Fruit fly (Drosophila melanogaster) whole organism, wandering third instar larva: ENCODE measurements around the gene CG33490.
A peak's percentile ranks its signal among the peaks of the same experiment; 100 is the strongest.

Experiments used
- Abd-B ChIP-seq: fragments of >200 bp; optimal IDR thresholded peaks from 2 replicates; lab custom pipeline; 2017; ENCODE audit warnings: missing biosample characterization, missing genetic modification characterization
- CG32264 ChIP-seq: fragments of 200-800 bp; sonication (Bioruptor generic); optimal IDR thresholded peaks from 2 replicates; lab custom pipeline; 2016; ENCODE audit warnings: missing biosample characterization, missing genetic modification characterization
- CrebA ChIP-seq: fragments of 200-800 bp; sonication (Bioruptor generic); optimal IDR thresholded peaks from 2 replicates; lab custom pipeline; 2016; ENCODE audit warnings: missing biosample characterization, mild to moderate bottlenecking, missing genetic modification characterization, borderline replicate concordance
- Dfd ChIP-seq: fragments of >200 bp; optimal IDR thresholded peaks from 2 replicates; lab custom pipeline; 2017; ENCODE audit warnings: missing biosample characterization, missing genetic modification characterization
- Dif ChIP-seq: fragments of 200-275, 200-300 bp; sonication (Bioruptor generic); optimal IDR thresholded peaks from 2 replicates; lab custom pipeline; 2018; ENCODE audit warnings: missing biosample characterization, missing genetic modification characterization; ENCODE audit not compliant: partially characterized antibody
- GATAd ChIP-seq: sonication (Bioruptor generic); optimal IDR thresholded peaks from 2 replicates; lab custom pipeline; 2016; ENCODE audit warnings: missing biosample characterization, missing genetic modification characterization
- HLH106 ChIP-seq: fragments of 200-800 bp; optimal IDR thresholded peaks from 3 replicates; lab custom pipeline; 2019; ENCODE audit warnings: missing biosample characterization, mild to moderate bottlenecking, missing genetic modification characterization, moderate library complexity
- Hnf4 ChIP-seq: fragments of 200-800 bp; sonication (Bioruptor generic); optimal IDR thresholded peaks from 2 replicates; lab custom pipeline; 2016; ENCODE audit warnings: missing biosample characterization, mild to moderate bottlenecking, missing genetic modification characterization
- Hr78 ChIP-seq: fragments of >200 bp; optimal IDR thresholded peaks from 2 replicates; lab custom pipeline; 2017; ENCODE audit warnings: missing biosample characterization, missing genetic modification characterization
- Hr83 ChIP-seq: fragments of 200-300 bp; sonication (Bioruptor generic); optimal IDR thresholded peaks from 2 replicates; lab custom pipeline; 2016; ENCODE audit warnings: missing biosample characterization, mild to moderate bottlenecking, missing genetic modification characterization, moderate library complexity; ENCODE audit not compliant: poor library complexity, severe bottlenecking
- Jra ChIP-seq: sonication (Bioruptor generic); optimal IDR thresholded peaks from 2 replicates; lab custom pipeline; 2016; ENCODE audit warnings: missing biosample characterization, missing genetic modification characterization
- Mio ChIP-seq: sonication (Bioruptor generic); optimal IDR thresholded peaks from 2 replicates; lab custom pipeline; 2016; ENCODE audit warnings: missing biosample characterization, missing genetic modification characterization
- Myc ChIP-seq: fragments of >200 bp; optimal IDR thresholded peaks from 2 replicates; lab custom pipeline; 2017
- N ChIP-seq: fragments of >200 bp; optimal IDR thresholded peaks from 2 replicates; lab custom pipeline; 2018; ENCODE audit warnings: missing biosample characterization, missing external identifiers, missing genetic modification characterization
- OdsH ChIP-seq: fragments of 200-800 bp; sonication (Bioruptor generic); optimal IDR thresholded peaks from 2 replicates; lab custom pipeline; 2016; ENCODE audit warnings: missing biosample characterization, mild to moderate bottlenecking, missing genetic modification characterization
- Rel ChIP-seq, 2 experiments: fragments of 200-800 bp; sonication (Bioruptor generic) in 1 of 2; optimal IDR thresholded peaks; 2 replicates in 1 of 2; 3 replicates in 1 of 2; lab custom pipeline; 2016 to 2019; ENCODE audit warnings: mild to moderate bottlenecking in 2 of 2, missing biosample characterization in 2 of 2, missing genetic modification characterization in 2 of 2, moderate library complexity in 1 of 2
- Sp1 ChIP-seq: fragments of 200-800 bp; sonication (Bioruptor generic); optimal IDR thresholded peaks from 3 replicates; lab custom pipeline; 2019; ENCODE audit warnings: missing biosample characterization, mild to moderate bottlenecking, missing genetic modification characterization, moderate library complexity
- Vsx2 ChIP-seq: fragments of 200-300, 225-300 bp; sonication (Bioruptor generic); optimal IDR thresholded peaks from 2 replicates; lab custom pipeline; 2018; ENCODE audit warnings: missing biosample characterization, missing genetic modification characterization; ENCODE audit not compliant: partially characterized antibody
- br ChIP-seq: fragments of 200-800 bp; sonication (Bioruptor generic); optimal IDR thresholded peaks from 2 replicates; lab custom pipeline; 2016; ENCODE audit warnings: missing biosample characterization, missing genetic modification characterization
- brk ChIP-seq: fragments of 200-800 bp; sonication (Bioruptor generic); optimal IDR thresholded peaks from 2 replicates; lab custom pipeline; 2016; ENCODE audit warnings: missing biosample characterization, mild to moderate bottlenecking, missing genetic modification characterization
- dl ChIP-seq, 2 experiments: fragments of 175-275, 200-275 bp in 1 of 2; fragments of 200-275 bp in 1 of 2; sonication (Bioruptor generic); optimal IDR thresholded peaks; lab custom pipeline; 2018; ENCODE audit warnings: mild to moderate bottlenecking in 2 of 2, missing biosample characterization in 2 of 2, missing genetic modification characterization in 2 of 2, moderate library complexity in 2 of 2; ENCODE audit not compliant: partially characterized antibody in 2 of 2, insufficient read depth in 1 of 2
- dmrt93B ChIP-seq: fragments of 200-800 bp; sonication (Bioruptor generic); optimal IDR thresholded peaks from 2 replicates; lab custom pipeline; 2018; ENCODE audit warnings: missing biosample characterization, mild to moderate bottlenecking, missing genetic modification characterization
- dsf ChIP-seq: sonication (Bioruptor generic); optimal IDR thresholded peaks from 2 replicates; lab custom pipeline; 2016; ENCODE audit warnings: missing biosample characterization, missing genetic modification characterization, borderline replicate concordance
- ey ChIP-seq: fragments of 200-800 bp; sonication (Bioruptor generic); optimal IDR thresholded peaks from 2 replicates; lab custom pipeline; 2016; ENCODE audit warnings: missing biosample characterization, missing genetic modification characterization
- fru ChIP-seq: fragments of 200-800 bp; sonication (Bioruptor generic); optimal IDR thresholded peaks from 3 replicates; lab custom pipeline; 2016; ENCODE audit warnings: missing biosample characterization, mild to moderate bottlenecking, missing genetic modification characterization
- h ChIP-seq: fragments of 200-800 bp; sonication (Bioruptor generic); optimal IDR thresholded peaks from 3 replicates; lab custom pipeline; 2016; ENCODE audit warnings: missing biosample characterization, mild to moderate bottlenecking, missing genetic modification characterization
- lola ChIP-seq: fragments of >200 bp; optimal IDR thresholded peaks from 2 replicates; lab custom pipeline; 2017; ENCODE audit warnings: missing biosample characterization, missing genetic modification characterization
- pan ChIP-seq: fragments of >200 bp; optimal IDR thresholded peaks from 2 replicates; lab custom pipeline; 2017
- psq ChIP-seq: fragments of 200-800 bp; sonication (Bioruptor generic); optimal IDR thresholded peaks from 3 replicates; lab custom pipeline; 2017; ENCODE audit warnings: missing biosample characterization, mild to moderate bottlenecking, missing genetic modification characterization, moderate library complexity
- rgr ChIP-seq: fragments of 200-800 bp; sonication (Bioruptor generic); optimal IDR thresholded peaks from 3 replicates; lab custom pipeline; 2016; ENCODE audit warnings: missing biosample characterization, mild to moderate bottlenecking, missing genetic modification characterization
- sage ChIP-seq: fragments of 200-800 bp; sonication (Bioruptor generic); optimal IDR thresholded peaks from 2 replicates; lab custom pipeline; 2016; ENCODE audit warnings: missing biosample characterization, mild to moderate bottlenecking, missing genetic modification characterization
- sv ChIP-seq: fragments of 200-800 bp; sonication (Bioruptor generic); optimal IDR thresholded peaks from 3 replicates; lab custom pipeline; 2016; ENCODE audit warnings: missing biosample characterization, missing genetic modification characterization
- tai ChIP-seq: sonication (Bioruptor generic); optimal IDR thresholded peaks from 2 replicates; lab custom pipeline; 2016; ENCODE audit warnings: missing biosample characterization, missing genetic modification characterization
- usp ChIP-seq: fragments of >200 bp; optimal IDR thresholded peaks from 2 replicates; lab custom pipeline; 2017; ENCODE audit warnings: missing biosample characterization, missing genetic modification characterization
- woc ChIP-seq: sonication (Bioruptor generic); optimal IDR thresholded peaks from 2 replicates; lab custom pipeline; 2016; ENCODE audit warnings: missing biosample characterization, mild to moderate bottlenecking, missing genetic modification characterization

Gene CG33490

DNA sequence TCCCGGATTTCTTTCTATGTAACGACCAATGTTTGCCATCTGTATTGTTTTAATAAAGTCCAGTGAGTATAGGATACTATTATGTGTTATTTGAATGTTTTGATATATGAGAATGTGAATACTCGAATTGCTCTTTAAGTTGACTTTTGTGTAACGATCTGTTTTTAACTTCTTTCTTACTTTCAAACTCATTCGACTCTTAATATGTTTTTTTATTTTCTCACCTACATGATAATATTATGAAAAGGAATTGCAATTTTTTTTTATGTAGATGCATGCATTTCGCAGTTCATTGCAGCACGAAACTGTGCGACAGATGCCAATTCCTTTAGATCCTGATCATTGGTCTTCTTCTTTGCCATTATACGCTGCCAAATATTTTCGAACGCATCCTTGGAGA is at the start of gene CG33490:
Gene CG33490, minus strand, starts transcription at position 101 of the 400 bp plus-strand sequence.
- TF ChIP-seq Hr83 (GFP tag; lab: Kevin White, UChicago) = no peak
- no peak for TF ChIP-seq CG32264 (GFP tag; lab: Kevin White, UChicago)
- no peak for TF ChIP-seq rgr (GFP tag; lab: Kevin White, UChicago)
- no peak for TF ChIP-seq pan (lab: Kevin White, UChicago)
- no peak for TF ChIP-seq Dif (GFP tag; lab: Kevin White, UChicago)
- no peak for TF ChIP-seq lola (GFP tag; lab: Kevin White, UChicago)
- TF ChIP-seq Vsx2 (GFP tag; lab: Kevin White, UChicago) = no peak
- TF ChIP-seq Jra (GFP tag; lab: Kevin White, UChicago) = no peak
- TF ChIP-seq dmrt93B = no peak
- TF ChIP-seq GATAd = no peak
- TF ChIP-seq Mio (GFP tag; lab: Kevin White, UChicago) = no peak
- no peak for TF ChIP-seq fru (GFP tag; lab: Kevin White, UChicago)
- no peak for TF ChIP-seq Dfd (GFP tag; lab: Kevin White, UChicago)
- TF ChIP-seq CrebA (GFP tag; lab: Kevin White, UChicago) = no peak
- no peak for TF ChIP-seq ey
- TF ChIP-seq h (GFP tag; lab: Kevin White, UChicago) = no peak
- TF ChIP-seq dsf (GFP tag; lab: Kevin White, UChicago) = no peak
- no peak for TF ChIP-seq Sp1 (GFP tag; lab: Kevin White, UChicago)
- no peak for TF ChIP-seq N (GFP tag; lab: Kevin White, UChicago)
- no peak for TF ChIP-seq tai (GFP tag; lab: Kevin White, UChicago)

DNA sequence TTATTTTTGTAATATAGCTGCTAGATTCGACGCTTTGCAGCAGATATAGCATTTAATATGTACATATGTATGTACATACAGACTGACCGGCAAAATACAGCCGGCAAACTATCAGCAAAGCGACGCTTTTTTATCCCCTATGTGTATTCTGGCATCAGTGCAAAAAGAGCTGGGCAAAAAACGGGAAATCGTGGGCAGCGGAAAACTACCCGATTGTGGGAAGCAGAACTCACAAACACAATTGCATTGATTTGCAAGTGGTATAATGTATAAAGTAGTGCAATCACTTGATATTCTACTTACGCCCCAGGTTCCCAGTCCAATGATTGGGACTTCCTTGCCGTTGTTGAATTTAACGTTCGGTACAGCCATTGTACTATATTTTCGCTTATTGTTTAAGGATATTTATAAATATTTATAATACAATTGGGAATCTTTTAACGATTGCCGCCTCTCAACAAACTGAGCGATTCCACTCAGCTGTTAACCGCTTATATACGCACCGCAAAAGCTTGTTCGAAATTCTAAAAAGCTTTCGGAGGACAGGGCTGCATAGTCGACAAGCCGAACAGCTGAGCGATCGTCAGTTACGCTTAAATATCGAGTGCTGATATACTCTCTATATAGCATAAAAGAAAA is 48.9 kb upstream of the CG33490 start:
- TF ChIP-seq br = no peak
- peak; percentile 7 for TF ChIP-seq psq (GFP tag; lab: Kevin White, UChicago)
- peak; percentile 20 for TF ChIP-seq Sp1 (GFP tag; lab: Kevin White, UChicago)
- TF ChIP-seq OdsH (GFP tag; lab: Kevin White, UChicago) = peak; percentile 22
- TF ChIP-seq woc (GFP tag; lab: Kevin White, UChicago) = no peak
- peak; percentile 9 for TF ChIP-seq HLH106 (tag; lab: Kevin White, UChicago)
- TF ChIP-seq Rel (GFP tag; optimal IDR thresholded peaks at IDR 0.05; lab: Kevin White, UChicago) = no peak
- peak; percentile 13 for TF ChIP-seq Rel (tag; optimal IDR thresholded peaks at IDR 0.05; lab: Kevin White, UChicago)
- no peak for TF ChIP-seq dl (GFP tag; optimal IDR thresholded peaks at IDR 0.05; lab: Kevin White, UChicago; ENCODE audit: insufficient read depth in 1 of 2, partially characterized antibody in 2 of 2)
- TF ChIP-seq h (GFP tag; lab: Kevin White, UChicago) = peak; percentile 23
- peak; percentile 9 for TF ChIP-seq rgr (GFP tag; lab: Kevin White, UChicago)
- no peak for TF ChIP-seq pan (lab: Kevin White, UChicago)
- peak; percentile 6 for TF ChIP-seq Myc
- peak; percentile 69 for TF ChIP-seq sage (GFP tag; lab: Kevin White, UChicago)
- TF ChIP-seq usp (GFP tag; lab: Kevin White, UChicago) = no peak
- TF ChIP-seq brk (GFP tag; lab: Kevin White, UChicago) = peak; percentile 56
- peak; percentile 43 for TF ChIP-seq Hnf4 (GFP tag; lab: Kevin White, UChicago)

DNA sequence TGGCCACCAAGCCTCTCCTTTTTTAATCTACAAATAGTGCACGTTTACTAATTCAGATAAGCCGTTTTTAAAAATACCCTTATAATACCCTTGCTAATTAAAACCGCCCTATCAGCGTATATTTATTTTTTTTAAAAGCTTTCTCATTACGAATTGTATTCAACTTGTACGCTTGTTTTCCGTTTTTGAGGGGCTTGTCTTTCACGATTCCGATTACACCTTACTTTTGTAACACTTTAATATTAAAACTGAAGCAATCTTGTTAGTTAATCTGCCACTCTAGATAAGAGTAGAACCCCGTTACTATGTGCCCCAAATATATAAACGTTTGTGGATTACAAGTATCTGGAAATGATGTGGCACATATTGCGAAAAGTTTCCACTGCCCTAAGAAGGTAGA is 48.3 kb upstream of the CG33490 start:
- TF ChIP-seq dmrt93B (no peak), usp (GFP tag; lab: Kevin White, UChicago) (no peak), tai (GFP tag; lab: Kevin White, UChicago) (no peak), GATAd (no peak), br (no peak)

DNA sequence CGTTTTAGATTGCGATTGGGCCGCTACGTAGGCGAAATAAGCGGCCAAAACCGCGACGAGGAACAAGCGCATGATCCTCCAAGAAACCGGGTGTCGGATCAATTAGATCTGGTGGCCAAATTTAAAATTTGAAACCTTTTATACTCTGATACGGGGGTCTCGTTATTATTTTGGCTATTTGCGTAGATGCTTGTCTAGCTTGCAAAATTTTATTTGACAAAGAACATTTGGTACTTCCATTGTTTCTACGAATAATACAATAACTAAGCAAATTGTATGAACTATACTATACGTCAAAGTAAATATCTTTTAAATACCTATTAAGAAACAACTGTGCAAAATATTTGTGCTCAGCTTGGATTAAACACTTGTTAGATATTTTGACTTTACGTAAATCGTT is 45.5 kb upstream of the CG33490 start, which contains the start of gene Muc68Ca:
Gene Muc68Ca, minus strand, starts transcription at position 101 of the 400 bp plus-strand sequence.
- TF ChIP-seq OdsH (GFP tag; lab: Kevin White, UChicago) (no peak), GATAd (no peak), Hr78 (GFP tag; lab: Kevin White, UChicago) (no peak), sv (GFP tag; lab: Kevin White, UChicago) (no peak), woc (GFP tag; lab: Kevin White, UChicago) (no peak), usp (GFP tag; lab: Kevin White, UChicago) (no peak), Abd-B (no peak), br (no peak), fru (GFP tag; lab: Kevin White, UChicago) (no peak), Dfd (GFP tag; lab: Kevin White, UChicago) (no peak), Myc (no peak), CG32264 (GFP tag; lab: Kevin White, UChicago) (no peak), Rel (GFP tag; optimal IDR thresholded peaks at IDR 0.05; lab: Kevin White, UChicago) (no peak), Rel (tag; optimal IDR thresholded peaks at IDR 0.05; lab: Kevin White, UChicago) (no peak), HLH106 (tag; lab: Kevin White, UChicago) (no peak)
